Fruit fly (Drosophila melanogaster): ENCODE measurements around the gene CG7720.

dm6 chr3R:18796256-18796655 is 1.3 kb upstream of the CG7720 start:
- TF ChIP-seq amos (GFP tag; IDR thresholded peaks at IDR 0.05; ENCODE audit: partially characterized antibody) (no peak), Gug (GFP tag; IDR thresholded peaks at IDR 0.05) (no peak), trem (tag; optimal IDR thresholded peaks at IDR 0.05) (no peak), CG9797 (GFP tag; optimal IDR thresholded peaks at IDR 0.05) (no peak), HLHmδ (GFP tag; optimal IDR thresholded peaks at IDR 0.05) (no peak), dysf (GFP tag; IDR thresholded peaks at IDR 0.05) (no peak), D19A (tag; optimal IDR thresholded peaks at IDR 0.05) (no peak), psq (GFP tag; optimal IDR thresholded peaks at IDR 0.05) (no peak), CG10565 (GFP tag; optimal IDR thresholded peaks at IDR 0.05) (no peak), Sox102F (GFP tag; optimal IDR thresholded peaks at IDR 0.05) (no peak), NC2α (GFP tag; optimal IDR thresholded peaks at IDR 0.05) (no peak)

All from whole organism, embryonic.